Worm (Caenorhabditis elegans): ENCODE data around the gene Y43F8B.17.

ce11 chrV:19482535-19482934, 2.0 kb upstream of the Y43F8B.17 start, which contains the start of gene Y43F8B.22:
- TF ChIP-seq W03F9.2 (tag; optimal IDR thresholded peaks at IDR 0.05): no peak
- no peak for TF ChIP-seq dao-5 (tag; optimal IDR thresholded peaks at IDR 0.05)
- TF ChIP-seq him-1 (tag; optimal IDR thresholded peaks at IDR 0.05): no peak

All from whole organism, L4/young adult.